Fruit fly (Drosophila melanogaster) Kc167 (cell line): ENCODE data around the gene CG2267.

Experiments used
- Myc ChIP-seq: fragments of >200 bp; optimal IDR thresholded peaks from 2 replicates; lab custom pipeline; 2017; ENCODE audit warnings: missing external identifiers
- Sin3A ChIP-seq: fragments of >200 bp; optimal IDR thresholded peaks from 2 replicates; lab custom pipeline; 2018; ENCODE audit warnings: missing external identifiers
- psq ChIP-seq: fragments of >200 bp; optimal IDR thresholded peaks from 2 replicates; lab custom pipeline; 2017; ENCODE audit warnings: missing external identifiers
- ttk ChIP-seq: sonication (Bioruptor generic); optimal IDR thresholded peaks from 2 replicates; lab custom pipeline; 2017; ENCODE audit warnings: missing external identifiers

DNA sequence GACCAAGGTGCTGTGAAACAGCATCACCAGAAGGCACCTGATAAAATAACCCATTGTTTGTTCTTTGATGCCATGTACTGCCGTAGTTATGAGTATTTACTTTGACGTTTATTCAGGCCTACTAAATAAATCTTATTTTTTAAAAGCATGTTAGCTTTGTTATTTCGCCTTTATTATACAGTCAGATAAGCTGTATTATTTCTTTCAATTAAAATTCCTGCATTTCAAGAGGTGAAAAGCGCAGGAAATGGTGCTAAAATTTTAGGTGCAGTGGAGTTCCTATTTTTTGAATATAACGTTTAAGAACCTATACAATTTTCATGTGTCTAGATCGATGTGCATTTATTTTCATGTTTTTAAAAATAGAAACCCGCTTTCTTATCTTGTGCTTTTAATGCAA, 17.0 kb upstream of the CG2267 start, which contains the start of gene CG31013:
- TF ChIP-seq ttk (lab: Kevin White, UChicago) (no peak), Myc (lab: Kevin White, UChicago) (no peak), psq (lab: Kevin White, UChicago) (no peak), Sin3A (lab: Kevin White, UChicago) (no peak)
